Worm (Caenorhabditis elegans): ENCODE results near the gene F39G3.5.
A peak's percentile ranks its signal among the peaks of the same experiment; 100 is the strongest.

Gene F39G3.5

ce11 chrV:4770408-4770947 lies 48.1 kb downstream of the F39G3.5 start, which contains the start of gene elt-7 (continued):
- TF ChIP-seq aha-1 (tag) (peak; percentile 92), tra-1 (GFP tag; IDR thresholded peaks at IDR 0.05) (no peak), mdl-1 (tag; optimal IDR thresholded peaks at IDR 0.05) (no peak), zip-2 (tag; optimal IDR thresholded peaks at IDR 0.05) (no peak), nhr-102 (tag; optimal IDR thresholded peaks at IDR 0.05) (no peak), hlh-11 (tag; optimal IDR thresholded peaks at IDR 0.05) (peak; percentile 40), snpc-1.2 (GFP tag; IDR thresholded peaks at IDR 0.05) (no peak), daf-12 (tag; optimal IDR thresholded peaks at IDR 0.05) (no peak), lsy-2 (tag; optimal IDR thresholded peaks at IDR 0.05) (no peak), pqm-1 (tag; optimal IDR thresholded peaks at IDR 0.05) (peak; percentile 81), nhr-28 (tag; optimal IDR thresholded peaks at IDR 0.05) (peak; percentile 73), lin-15B (tag; optimal IDR thresholded peaks at IDR 0.05) (no peak), egl-27 (tag; optimal IDR thresholded peaks at IDR 0.05) (no peak), Y75B8A.6 (GFP tag; IDR thresholded peaks at IDR 0.05) (no peak), fos-1 (tag; optimal IDR thresholded peaks at IDR 0.05) (no peak), mxl-3 (GFP tag; optimal IDR thresholded peaks at IDR 0.05) (no peak), mep-1 (tag; optimal IDR thresholded peaks at IDR 0.05) (no peak), zfp-3 (GFP tag; conservative IDR thresholded peaks at IDR 0.05) (no peak), dmd-6 (GFP tag; IDR thresholded peaks at IDR 0.05) (peak; percentile 54)

All from whole organism, L4 larva.